Worm (Caenorhabditis elegans) whole organism, early embryonic: ENCODE measurements around the gene tbx-36.
A peak's percentile ranks its signal among the peaks of the same experiment; 100 is the strongest.

Experiments used
- B0310.2 ChIP-seq: sonication (generic microtip); optimal IDR thresholded peaks from 2 replicates; lab custom pipeline; 2016; ENCODE audit warnings: mild to moderate bottlenecking, missing genetic modification characterization, missing compliant biosample characterization
- F13C5.2 ChIP-seq: sonication (generic microtip); optimal IDR thresholded peaks from 2 replicates; lab custom pipeline; 2017; ENCODE audit warnings: mild to moderate bottlenecking, missing genetic modification characterization, inconsistent platforms, missing compliant biosample characterization
- aly-1 ChIP-seq: sonication (generic microtip); optimal IDR thresholded peaks from 2 replicates; lab custom pipeline; 2016; ENCODE audit warnings: missing genetic modification characterization, missing compliant biosample characterization
- ama-1 ChIP-seq: fragments of 150-350 bp; optimal IDR thresholded peaks from 2 replicates; lab custom pipeline; 2014
- ceh-13 ChIP-seq: fragments of 200-800 bp; sonication (Bioruptor generic); optimal IDR thresholded peaks from 2 replicates; lab custom pipeline; 2018; ENCODE audit warnings: mild to moderate bottlenecking, missing genetic modification characterization, missing compliant biosample characterization
- ceh-36 ChIP-seq: sonication (generic microtip); optimal IDR thresholded peaks from 2 replicates; lab custom pipeline; 2016; ENCODE audit warnings: missing genetic modification characterization, inconsistent platforms, missing compliant biosample characterization
- ets-7 ChIP-seq: sonication (generic microtip); optimal IDR thresholded peaks from 2 replicates; lab custom pipeline; 2016; ENCODE audit warnings: missing genotype, missing genetic modification characterization, missing compliant biosample characterization
- flt-1 ChIP-seq: fragments of 200-800 bp; sonication (Bioruptor generic); IDR thresholded peaks from 2 replicates; pipeline ENCODE4 v1.3.6; 2022; ENCODE audit warnings: missing genetic modification characterization, missing compliant biosample characterization
- hmbx-1 ChIP-seq: sonication (generic microtip); optimal IDR thresholded peaks from 2 replicates; lab custom pipeline; 2016; ENCODE audit warnings: mild to moderate bottlenecking, missing genetic modification characterization, missing compliant biosample characterization
- hmg-4 ChIP-seq: fragments of 200-800 bp; sonication (Bioruptor generic); optimal IDR thresholded peaks from 2 replicates; lab custom pipeline; 2018; ENCODE audit warnings: mild to moderate bottlenecking, missing genetic modification characterization, missing compliant biosample characterization
- hnd-1 ChIP-seq: sonication (generic microtip); optimal IDR thresholded peaks from 2 replicates; lab custom pipeline; 2016; ENCODE audit warnings: missing genetic modification characterization, missing compliant biosample characterization
- pes-1 ChIP-seq: fragments of 200-800 bp; sonication (Bioruptor generic); IDR thresholded peaks from 2 replicates; pipeline ENCODE4 v1.3.6; 2022; ENCODE audit warnings: missing genetic modification reagents, missing genetic modification characterization, missing compliant biosample characterization
- scrt-1 ChIP-seq: fragments of 200-800 bp; sonication (Bioruptor generic); IDR thresholded peaks from 2 replicates; pipeline ENCODE4 v1.3.6; 2022; ENCODE audit warnings: missing genetic modification characterization, missing compliant biosample characterization
- sea-1 ChIP-seq: fragments of 200-800 bp; sonication (Bioruptor generic); conservative IDR thresholded peaks from 2 replicates; pipeline ENCODE4 v1.3.6; 2022; ENCODE audit warnings: missing genetic modification characterization, missing compliant biosample characterization
- tbx-11 ChIP-seq: fragments of 200-800 bp; sonication (Bioruptor generic); IDR thresholded peaks from 2 replicates; pipeline ENCODE4 v1.3.6; 2022; ENCODE audit warnings: missing genetic modification characterization, missing compliant biosample characterization
- tbx-37 ChIP-seq: fragments of 200-800 bp; sonication (Bioruptor generic); conservative IDR thresholded peaks from 2 replicates; pipeline ENCODE4 v1.3.6; 2022; ENCODE audit warnings: missing genetic modification reagents, missing genetic modification characterization, missing compliant biosample characterization
- tra-4 ChIP-seq: sonication (generic microtip); optimal IDR thresholded peaks from 2 replicates; lab custom pipeline; 2017; ENCODE audit warnings: missing genetic modification characterization, missing compliant biosample characterization

tbx-36 gene

DNA sequence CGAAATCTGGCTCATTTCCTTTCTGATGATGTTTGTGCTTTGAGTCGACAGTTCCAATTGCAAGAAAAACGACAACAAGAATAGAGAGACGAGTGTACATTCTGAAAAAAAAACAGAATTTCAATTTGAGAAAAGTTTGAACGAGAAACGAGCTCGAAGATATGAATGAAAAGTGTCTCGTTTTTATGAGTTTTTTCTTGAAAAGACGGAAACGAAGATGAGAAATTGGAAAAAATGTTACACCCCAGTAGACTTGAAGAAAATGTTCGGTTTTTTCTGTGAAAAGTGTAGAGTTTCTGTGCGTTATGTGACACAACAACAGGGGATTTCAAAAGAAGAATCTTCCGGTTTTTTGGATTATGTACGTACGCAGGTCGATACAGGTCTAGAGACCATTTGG is 27.3 kb upstream of the tbx-36 start, which contains the start of gene srlf-31:
Gene srlf-31, minus strand, starts transcription at position 101 of the 400 bp plus-strand sequence.
- TF ChIP-seq sea-1 (GFP tag; lab: Robert Waterston, UW) = no peak
- TF ChIP-seq hnd-1 (tag; lab: Kevin White, UChicago) = no peak
- TF ChIP-seq hmbx-1 (tag; lab: Kevin White, UChicago) = no peak
- TF ChIP-seq hmg-4 (GFP tag; lab: Kevin White, UChicago) = no peak

DNA sequence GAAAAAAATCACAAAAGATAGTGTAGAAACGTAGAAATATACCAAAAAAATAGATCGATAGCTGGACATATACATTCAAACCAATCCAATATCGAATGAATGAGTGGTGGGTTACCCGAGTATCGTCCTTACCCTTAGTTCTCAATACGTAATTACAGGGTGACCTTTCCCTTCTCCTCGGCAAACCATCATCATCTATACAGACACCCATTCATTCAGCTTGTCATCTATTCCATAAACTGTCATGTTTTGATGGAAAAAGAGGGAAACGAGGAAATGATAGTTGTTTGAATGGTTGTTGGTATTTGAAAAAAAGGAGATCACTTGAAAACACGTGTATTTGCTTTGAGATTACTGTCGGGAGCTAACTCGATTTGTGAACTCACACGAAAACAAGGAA is 26.3 kb upstream of the tbx-36 start:
- TF ChIP-seq B0310.2 (no peak), hmbx-1 (tag; lab: Kevin White, UChicago) (no peak), hmg-4 (GFP tag; lab: Kevin White, UChicago) (no peak), aly-1 (tag; lab: Kevin White, UChicago) (no peak), ama-1 (lab: Kevin White, UChicago) (no peak), ets-7 (tag; lab: Kevin White, UChicago) (no peak), sea-1 (GFP tag; lab: Robert Waterston, UW) (no peak), tbx-11 (GFP tag; lab: Robert Waterston, UW) (no peak)

DNA sequence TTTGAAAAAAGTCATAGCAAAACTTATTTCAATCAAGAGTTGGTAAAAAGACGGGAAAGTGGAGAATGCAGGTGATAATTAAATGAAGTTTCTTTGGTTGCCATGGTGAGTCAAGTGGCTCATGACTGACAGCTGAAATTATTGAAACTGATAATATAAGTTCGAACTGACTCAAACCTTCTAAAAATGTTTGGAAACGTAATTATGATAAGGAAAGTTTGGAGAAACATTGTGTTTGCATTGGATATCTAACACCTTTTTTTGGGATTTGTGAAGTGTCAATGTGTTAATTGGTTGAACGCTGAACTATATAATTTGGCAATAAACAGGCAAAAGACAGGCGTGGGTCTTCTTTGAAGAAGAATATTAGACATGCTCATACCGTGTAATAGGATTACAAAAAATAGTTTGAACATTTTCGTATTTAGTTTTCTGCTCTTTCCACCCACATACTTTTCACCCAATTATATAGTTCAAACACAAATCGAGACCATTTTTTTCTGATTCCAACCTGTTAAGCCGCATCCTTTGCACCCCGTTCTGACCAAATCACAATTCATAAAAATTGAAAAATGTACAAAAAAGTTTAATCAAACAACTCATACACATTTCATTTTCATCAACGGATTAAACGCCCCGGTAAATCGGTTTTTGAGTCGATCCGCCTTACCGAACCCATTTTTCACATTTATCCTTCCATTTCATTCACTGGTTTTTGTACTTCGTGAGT is 24.9 kb upstream of the tbx-36 start, which contains the start of the genes srlf-33 and srlf-32:
Gene srlf-33, minus strand, starts transcription at position 101 of the 730 bp plus-strand sequence.
Gene srlf-32, plus strand, starts transcription at position 680 of the 730 bp plus-strand sequence.
- TF ChIP-seq hmbx-1 (tag; lab: Kevin White, UChicago) (no peak), aly-1 (tag; lab: Kevin White, UChicago) (no peak), scrt-1 (GFP tag; lab: Robert Waterston, UW) (no peak), sea-1 (GFP tag; lab: Robert Waterston, UW) (no peak), tbx-11 (GFP tag; lab: Robert Waterston, UW) (no peak), ceh-13 (no peak), ama-1 (lab: Kevin White, UChicago) (no peak)

DNA sequence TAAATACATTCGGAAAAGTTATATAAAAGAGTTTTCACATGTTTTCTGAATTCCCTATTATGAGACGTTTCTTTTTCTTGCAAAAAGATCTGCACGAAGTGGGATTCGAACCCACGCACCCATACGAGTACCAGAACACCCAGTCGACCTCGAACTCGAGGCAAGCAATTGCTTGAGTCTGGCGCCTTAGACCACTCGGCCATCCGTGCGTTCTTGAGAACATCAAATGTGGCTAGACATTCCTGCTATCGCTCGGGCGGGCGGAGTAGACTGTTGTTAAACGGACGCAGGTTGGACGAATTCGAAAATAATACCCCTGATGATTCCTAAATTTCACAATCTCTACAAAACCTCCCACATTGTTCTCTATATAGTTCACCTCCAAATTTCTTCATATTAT is 22.0 kb upstream of the tbx-36 start:
- peak; percentile 50 for TF ChIP-seq B0310.2
- 0 out of 2 replicates have a peak, but pooled peaks have one; percentile 74 for TF ChIP-seq sea-1 (GFP tag; lab: Robert Waterston, UW)
- TF ChIP-seq tbx-11 (GFP tag; lab: Robert Waterston, UW) = peak; percentile 69
- TF ChIP-seq hmg-4 (GFP tag; lab: Kevin White, UChicago) = no peak
- peak; percentile 64 for TF ChIP-seq ceh-36 (tag; lab: Kevin White, UChicago)
- TF ChIP-seq hnd-1 (tag; lab: Kevin White, UChicago) = peak; percentile 31
- peak; percentile 48 for TF ChIP-seq aly-1 (tag; lab: Kevin White, UChicago)
- TF ChIP-seq ets-7 (tag; lab: Kevin White, UChicago) = no peak
- no peak for TF ChIP-seq hmbx-1 (tag; lab: Kevin White, UChicago)
- no peak for TF ChIP-seq tra-4
- peak; percentile 56 for TF ChIP-seq ceh-13
- TF ChIP-seq ama-1 (lab: Kevin White, UChicago) = no peak
- peak; percentile 37 for TF ChIP-seq F13C5.2
- peak; percentile 81 for TF ChIP-seq scrt-1 (GFP tag; lab: Robert Waterston, UW)
- TF ChIP-seq pes-1 = peak; percentile 82
- TF ChIP-seq flt-1 (GFP tag; lab: Robert Waterston, UW) = peak; percentile 84
- TF ChIP-seq tbx-37 = peak; percentile 55

DNA sequence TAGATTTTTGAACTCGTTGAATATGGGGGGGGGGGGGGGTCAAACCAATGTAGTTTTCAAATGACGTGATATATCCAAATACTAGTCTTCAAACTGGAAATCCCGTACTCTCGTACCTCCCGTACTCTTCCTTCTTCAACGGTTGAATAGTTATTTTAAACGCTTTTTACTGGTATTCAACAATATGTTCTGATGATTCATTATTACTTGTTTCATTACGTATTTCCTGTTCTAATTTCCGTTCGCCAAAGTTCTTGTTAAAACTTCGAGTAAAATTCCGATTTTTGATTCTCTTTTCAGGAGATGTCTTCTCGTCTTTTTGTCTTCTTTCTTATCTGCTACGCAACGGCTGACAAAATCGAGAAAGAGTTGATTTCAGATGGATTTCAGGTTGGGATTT is 19.8 kb upstream of the tbx-36 start, which contains the start of gene nhx-9:
Gene nhx-9, plus strand, starts transcription at position 301 of the 400 bp plus-strand sequence.
- TF ChIP-seq ets-7 (tag; lab: Kevin White, UChicago) = no peak
- no peak for TF ChIP-seq tra-4
- TF ChIP-seq pes-1 = no peak
- TF ChIP-seq sea-1 (GFP tag; lab: Robert Waterston, UW) = no peak
- no peak for TF ChIP-seq scrt-1 (GFP tag; lab: Robert Waterston, UW)
- TF ChIP-seq hmg-4 (GFP tag; lab: Kevin White, UChicago) = no peak
- TF ChIP-seq ama-1 (lab: Kevin White, UChicago) = no peak
- TF ChIP-seq ceh-36 (tag; lab: Kevin White, UChicago) = no peak
- no peak for TF ChIP-seq hmbx-1 (tag; lab: Kevin White, UChicago)
- no peak for TF ChIP-seq flt-1 (GFP tag; lab: Robert Waterston, UW)
- no peak for TF ChIP-seq B0310.2
- no peak for TF ChIP-seq ceh-13
- no peak for TF ChIP-seq hnd-1 (tag; lab: Kevin White, UChicago)
- no peak for TF ChIP-seq tbx-11 (GFP tag; lab: Robert Waterston, UW)
- TF ChIP-seq aly-1 (tag; lab: Kevin White, UChicago) = no peak
- no peak for TF ChIP-seq F13C5.2
- no peak for TF ChIP-seq tbx-37

DNA sequence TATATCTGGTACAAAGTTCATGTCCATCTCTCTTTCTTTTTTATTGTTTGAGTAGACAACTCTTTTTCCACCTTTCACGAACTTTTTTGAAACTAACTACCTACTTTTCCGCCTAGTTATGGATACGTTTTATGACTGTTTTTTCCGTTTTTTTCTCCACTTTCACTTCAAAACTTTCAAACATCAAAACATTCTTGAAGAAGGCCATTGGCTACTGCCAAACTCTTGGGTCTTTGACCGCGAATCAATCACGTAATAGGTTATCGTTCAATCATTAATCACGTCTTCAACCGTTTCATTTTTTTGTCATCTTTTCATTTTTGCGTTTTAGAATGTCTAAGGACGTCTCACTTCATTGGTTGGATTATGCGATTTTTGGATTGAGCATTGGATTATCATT is 13.3 kb upstream of the tbx-36 start, which contains the start of gene slc-5A12:
Gene slc-5A12, plus strand, starts transcription at position 333 of the 400 bp plus-strand sequence.
- no peak for TF ChIP-seq tbx-11 (GFP tag; lab: Robert Waterston, UW)
- no peak for TF ChIP-seq hmbx-1 (tag; lab: Kevin White, UChicago)
- no peak for TF ChIP-seq hmg-4 (GFP tag; lab: Kevin White, UChicago)

DNA sequence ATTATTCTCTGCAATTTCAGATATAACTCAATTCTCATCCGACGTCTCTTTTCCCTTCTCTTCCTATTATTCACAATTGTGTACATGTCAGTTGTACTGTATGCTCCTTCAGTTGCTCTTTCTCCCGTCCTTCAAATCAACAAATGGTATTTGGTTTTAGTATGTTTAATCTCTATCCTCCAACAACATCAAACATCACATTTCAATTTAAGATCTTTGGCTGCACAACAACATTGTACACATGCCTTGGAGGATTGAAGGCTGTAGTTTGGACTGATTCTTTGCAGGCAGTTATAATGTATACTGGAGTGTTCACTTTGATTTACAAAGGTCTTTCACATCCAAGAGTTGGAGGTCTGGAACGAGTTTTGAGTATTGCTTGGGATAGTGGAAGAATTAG is 11.8 kb upstream of the tbx-36 start:
- TF ChIP-seq flt-1 (GFP tag; lab: Robert Waterston, UW) = no peak
- TF ChIP-seq ama-1 (lab: Kevin White, UChicago) = no peak

DNA sequence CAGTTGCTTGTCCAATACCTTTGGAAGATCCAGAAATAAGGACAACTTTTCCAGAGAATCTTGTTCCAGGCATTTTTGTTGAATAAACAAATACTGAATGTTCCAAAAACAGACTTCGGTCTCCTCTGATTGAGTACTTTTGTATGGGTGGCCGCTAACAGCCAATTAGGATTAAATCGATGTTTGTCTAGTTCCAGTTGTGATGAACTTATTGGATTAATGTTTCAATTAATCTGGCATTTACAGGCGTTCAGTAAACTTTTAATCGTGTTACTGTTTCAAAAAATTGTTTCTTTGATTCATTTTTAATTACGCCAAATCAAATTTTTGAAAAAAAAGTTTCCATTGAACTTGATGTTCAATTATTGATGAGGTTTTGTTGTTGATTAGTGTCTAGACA is 8.1 kb upstream of the tbx-36 start, which contains the start of gene ZK829.1:
Gene ZK829.1, minus strand, starts transcription at position 101 of the 400 bp plus-strand sequence.
- no peak for TF ChIP-seq ceh-13
